Fruit fly (Drosophila melanogaster): ENCODE data around the gene eater.

- TF ChIP-seq Dll (GFP tag; IDR thresholded peaks at IDR 0.05; ENCODE audit: partially characterized antibody): no peak
- TF ChIP-seq Meics (GFP tag; optimal IDR thresholded peaks at IDR 0.05): no peak
- TF ChIP-seq CG9215 (GFP tag; IDR thresholded peaks at IDR 0.05): no peak
- no peak for TF ChIP-seq Blimp-1 (GFP tag; optimal IDR thresholded peaks at IDR 0.05)
- no peak for TF ChIP-seq Drgx (GFP tag; IDR thresholded peaks at IDR 0.05)
Observed at dm6 chr3R:27100930-27101329, 1.5 kb upstream of the eater start, which contains the start of gene Jhbp11.
